Fruit fly (Drosophila melanogaster) whole organism, embryonic: Measurements from ENCODE around the gene Gart.

ENCODE experiments used
- Ada2b ChIP-seq: fragments of 200-800 bp; sonication (Bioruptor generic); IDR thresholded peaks from 2 replicates; pipeline ENCODE4 v1.3.6; 2022; ENCODE audit warnings: missing biosample characterization, missing genetic modification characterization
- Atf-2 ChIP-seq: fragments of 200-800 bp; sonication (Bioruptor generic); optimal IDR thresholded peaks from 2 replicates; lab custom pipeline; 2016; ENCODE audit warnings: missing biosample characterization, missing genetic modification characterization
- Awh ChIP-seq: fragments of 200-800 bp; sonication (Bioruptor generic); IDR thresholded peaks from 2 replicates; pipeline ENCODE4, ENCODE4 v1.3.6; 2022; ENCODE audit warnings: missing biosample characterization, missing genetic modification characterization
- CG10209 ChIP-seq: fragments of 200-800 bp; sonication (Bioruptor generic); optimal IDR thresholded peaks from 3 replicates; lab custom pipeline; 2017; ENCODE audit warnings: missing biosample characterization, mild to moderate bottlenecking, missing genetic modification characterization, missing genetic modification reagents
- CG10366 ChIP-seq: fragments of 200-800 bp; sonication (Bioruptor generic); IDR thresholded peaks from 2 replicates; pipeline ENCODE4 v1.3.6; 2022; ENCODE audit warnings: missing biosample characterization, missing genetic modification characterization
- CG12219 ChIP-seq: fragments of 200-800 bp; sonication (Bioruptor generic); optimal IDR thresholded peaks from 3 replicates; lab custom pipeline; 2018; ENCODE audit warnings: missing biosample characterization, mild to moderate bottlenecking, missing genetic modification characterization
- CG1233 ChIP-seq: fragments of 200-800 bp; sonication (Bioruptor generic); optimal IDR thresholded peaks from 4 replicates; lab custom pipeline; 2018; ENCODE audit warnings: missing biosample characterization, mild to moderate bottlenecking, missing genetic modification characterization
- CG12744 ChIP-seq: fragments of 200-800 bp; sonication (Bioruptor generic); optimal IDR thresholded peaks from 2 replicates; lab custom pipeline; 2016; ENCODE audit warnings: missing biosample characterization, missing genetic modification characterization
- CG12942 ChIP-seq: fragments of 200-800 bp; sonication (Bioruptor generic); optimal IDR thresholded peaks from 3 replicates; lab custom pipeline; 2016; ENCODE audit warnings: missing biosample characterization, missing genetic modification characterization
- CG13123 ChIP-seq: fragments of 200-800 bp; sonication (Bioruptor generic); optimal IDR thresholded peaks from 2 replicates; lab custom pipeline; 2016; ENCODE audit warnings: missing biosample characterization, missing genetic modification characterization
- CG13624 ChIP-seq: fragments of 200-800 bp; sonication (Bioruptor generic); optimal IDR thresholded peaks from 2 replicates; lab custom pipeline; 2016; ENCODE audit warnings: missing biosample characterization, missing genetic modification characterization
- CG1602 ChIP-seq: fragments of 200-800 bp; sonication (Bioruptor generic); optimal IDR thresholded peaks from 3 replicates; lab custom pipeline; 2016; ENCODE audit warnings: missing biosample characterization, missing genetic modification characterization
- CG17186 ChIP-seq: fragments of 200-800 bp; sonication (Bioruptor generic); optimal IDR thresholded peaks from 3 replicates; lab custom pipeline; 2017; ENCODE audit warnings: missing biosample characterization, missing genetic modification reagents, missing genetic modification characterization
- CG18599 ChIP-seq: fragments of 200-800 bp; sonication (Bioruptor generic); optimal IDR thresholded peaks from 3 replicates; lab custom pipeline; 2017; ENCODE audit warnings: missing biosample characterization, missing genetic modification characterization, mild to moderate bottlenecking, moderate library complexity, missing genetic modification reagents
- CG2116 ChIP-seq: fragments of 200-800 bp; sonication (Bioruptor generic); optimal IDR thresholded peaks from 3 replicates; lab custom pipeline; 2018; ENCODE audit warnings: missing biosample characterization, mild to moderate bottlenecking, missing genetic modification characterization
- CG2678 ChIP-seq: fragments of 200-800 bp; sonication (Bioruptor generic); optimal IDR thresholded peaks from 3 replicates; lab custom pipeline; 2019; ENCODE audit warnings: missing biosample characterization, mild to moderate bottlenecking, missing genetic modification characterization, moderate library complexity
- CG4730 ChIP-seq: fragments of 200-800 bp; sonication (Bioruptor generic); IDR thresholded peaks from 2 replicates; pipeline ENCODE4 v1.3.6; 2022; ENCODE audit warnings: missing biosample characterization, missing genetic modification characterization
- CG6683 ChIP-seq: fragments of 200-800 bp; sonication (Bioruptor generic); optimal IDR thresholded peaks from 2 replicates; lab custom pipeline; 2017; ENCODE audit warnings: missing biosample characterization, mild to moderate bottlenecking, missing genetic modification characterization, missing genetic modification reagents
- CG7745 ChIP-seq: fragments of 200-800 bp; sonication (Bioruptor generic); optimal IDR thresholded peaks from 2 replicates; lab custom pipeline; 2018; ENCODE audit warnings: missing biosample characterization, mild to moderate bottlenecking, missing genetic modification characterization, moderate library complexity
- CG8924 ChIP-seq: fragments of 200-800 bp; optimal IDR thresholded peaks from 3 replicates; lab custom pipeline; 2019; ENCODE audit warnings: missing biosample characterization, mild to moderate bottlenecking, missing genetic modification characterization, moderate library complexity
- CTCF ChIP-seq: fragments of 200-800 bp; sonication (Bioruptor generic); optimal IDR thresholded peaks from 2 replicates; lab custom pipeline; 2017; ENCODE audit warnings: missing biosample characterization, mild to moderate bottlenecking, missing genetic modification characterization, moderate library complexity
- Dbx ChIP-seq: fragments of 200-800 bp; sonication (Bioruptor generic); IDR thresholded peaks from 3 replicates; pipeline ENCODE4 v1.3.6; 2022; ENCODE audit warnings: missing biosample characterization, missing genetic modification characterization
- Dll ChIP-seq: fragments of 200-800 bp; sonication (Bioruptor generic); IDR thresholded peaks from 4 replicates; pipeline ENCODE4 v1.3.6; 2022; ENCODE audit warnings: missing biosample characterization, missing genetic modification characterization; ENCODE audit not compliant: partially characterized antibody
- E2f1 ChIP-seq: fragments of 200-800 bp; sonication (Bioruptor generic); IDR thresholded peaks from 2 replicates; pipeline ENCODE4 v1.3.6; 2022; ENCODE audit warnings: missing biosample characterization, missing genetic modification characterization
- Eip74EF ChIP-seq, 2 experiments: fragments of 200-800 bp in 1 of 2; fragments of >200 bp in 1 of 2; sonication (Bioruptor generic) in 1 of 2; optimal IDR thresholded peaks; 2 replicates each; lab custom pipeline; 2017 to 2019; ENCODE audit warnings: missing biosample characterization in 2 of 2, missing genetic modification characterization in 2 of 2, mild to moderate bottlenecking in 1 of 2, moderate library complexity in 1 of 2
- Ets97D ChIP-seq: fragments of 200-800 bp; sonication (Bioruptor generic); optimal IDR thresholded peaks from 3 replicates; lab custom pipeline; 2016; ENCODE audit warnings: missing biosample characterization, missing genetic modification characterization
- Kr ChIP-seq: fragments of 200-800 bp; sonication (Bioruptor generic); optimal IDR thresholded peaks from 2 replicates; lab custom pipeline; 2017; ENCODE audit warnings: missing biosample characterization, mild to moderate bottlenecking, missing genetic modification characterization
- Oaz ChIP-seq: fragments of 200-800 bp; sonication (Bioruptor generic); IDR thresholded peaks from 2 replicates; pipeline ENCODE4 v1.3.6; 2022; ENCODE audit warnings: missing biosample characterization, missing genetic modification characterization
- Sin3A ChIP-seq: fragments of >200 bp; optimal IDR thresholded peaks from 2 replicates; lab custom pipeline; 2018
- Sry-δ ChIP-seq: fragments of 200-800 bp; sonication (Bioruptor generic); optimal IDR thresholded peaks from 2 replicates; lab custom pipeline; 2016; ENCODE audit warnings: missing biosample characterization, missing genetic modification characterization
- Ssrp ChIP-seq: fragments of 200-800 bp; sonication (Bioruptor generic); optimal IDR thresholded peaks from 2 replicates; lab custom pipeline; 2018; ENCODE audit warnings: missing biosample characterization, mild to moderate bottlenecking, missing genetic modification characterization, moderate library complexity
- Stat92E ChIP-seq, 3 experiments: fragments of >200 bp in 2 of 3; fragments of 200-800 bp in 1 of 3; sonication (Bioruptor generic) in 1 of 3; optimal IDR thresholded peaks; 2 replicates each; lab custom pipeline; 2017 to 2019; ENCODE audit warnings: missing biosample characterization in 3 of 3, missing genetic modification characterization in 3 of 3, mild to moderate bottlenecking in 1 of 3, moderate library complexity in 1 of 3
- az2 ChIP-seq: fragments of 200-800 bp; sonication (Bioruptor generic); optimal IDR thresholded peaks from 3 replicates; lab custom pipeline; 2016; ENCODE audit warnings: missing biosample characterization, missing genetic modification characterization
- bsh ChIP-seq, 2 experiments: fragments of 200-800 bp; sonication (Bioruptor generic); optimal IDR thresholded peaks; 2 replicates each; lab custom pipeline; 2017 to 2018; ENCODE audit warnings: mild to moderate bottlenecking in 2 of 2, missing biosample characterization in 2 of 2, missing genetic modification characterization in 2 of 2, moderate library complexity in 1 of 2
- dimm ChIP-seq: fragments of 200-800 bp; sonication (Bioruptor generic); IDR thresholded peaks from 2 replicates; pipeline ENCODE4 v1.3.6; 2022; ENCODE audit warnings: missing biosample characterization, missing genetic modification characterization
- disco-r ChIP-seq: fragments of 200-800 bp; sonication (Bioruptor generic); optimal IDR thresholded peaks from 2 replicates; lab custom pipeline; 2016; ENCODE audit warnings: missing biosample characterization, missing genetic modification characterization
- gcm2 ChIP-seq: fragments of 200-800 bp; sonication (Bioruptor generic); optimal IDR thresholded peaks from 2 replicates; lab custom pipeline; 2016; ENCODE audit warnings: missing biosample characterization, missing genetic modification characterization
- gem ChIP-seq: fragments of 200-800 bp; sonication (Bioruptor generic); optimal IDR thresholded peaks from 2 replicates; lab custom pipeline; 2019; ENCODE audit warnings: missing biosample characterization, mild to moderate bottlenecking, missing genetic modification characterization, moderate library complexity
- her ChIP-seq: fragments of 200-800 bp; sonication (Bioruptor generic); optimal IDR thresholded peaks from 2 replicates; lab custom pipeline; 2016; ENCODE audit warnings: missing biosample characterization, missing genetic modification characterization
- inv ChIP-seq: fragments of 200-800 bp; sonication (Bioruptor generic); IDR thresholded peaks from 2 replicates; pipeline ENCODE4 v1.3.6; 2022; ENCODE audit warnings: missing biosample characterization, missing genetic modification characterization; ENCODE audit not compliant: partially characterized antibody
- jigr1 ChIP-seq: fragments of 200-800 bp; sonication (Bioruptor generic); IDR thresholded peaks from 3 replicates; pipeline ENCODE4 v1.3.6; 2022; ENCODE audit warnings: missing biosample characterization, missing genetic modification characterization
- klu ChIP-seq: fragments of 200-800 bp; sonication (Bioruptor generic); IDR thresholded peaks from 2 replicates; pipeline ENCODE4 v1.3.6; 2022; ENCODE audit warnings: missing biosample characterization, missing genetic modification characterization
- maf-S ChIP-seq: fragments of 200-800 bp; sonication (Bioruptor generic); optimal IDR thresholded peaks from 2 replicates; lab custom pipeline; 2016; ENCODE audit warnings: missing biosample characterization, missing genetic modification characterization
- odd ChIP-seq: fragments of 200-800 bp; sonication (Bioruptor generic); optimal IDR thresholded peaks from 2 replicates; lab custom pipeline; 2017; ENCODE audit warnings: missing biosample characterization, mild to moderate bottlenecking, missing genetic modification characterization
- onecut ChIP-seq: fragments of 200-800 bp; sonication (Bioruptor generic); IDR thresholded peaks from 2 replicates; pipeline ENCODE4 v1.3.6; 2022; ENCODE audit warnings: missing biosample characterization, missing genetic modification characterization
- prd ChIP-seq, 3 experiments: fragments of >200 bp in 2 of 3; fragments of 200-800 bp in 1 of 3; sonication (Bioruptor generic) in 1 of 3; optimal IDR thresholded peaks in 2 of 3; IDR thresholded peaks in 1 of 3; 2 replicates in 2 of 3; 3 replicates in 1 of 3; pipeline versions ENCODE4 v1.3.6 to Lab custom; 2017 to 2022; ENCODE audit warnings: missing biosample characterization in 1 of 3, missing genetic modification characterization in 1 of 3
- sima ChIP-seq: fragments of 200-800 bp; sonication (Bioruptor generic); optimal IDR thresholded peaks from 2 replicates; lab custom pipeline; 2016; ENCODE audit warnings: missing biosample characterization, missing genetic modification characterization
- sob ChIP-seq: fragments of 200-800 bp; sonication (Bioruptor generic); IDR thresholded peaks from 2 replicates; pipeline ENCODE4 v1.3.6; 2022; ENCODE audit warnings: missing biosample characterization, missing genetic modification characterization
- ttk ChIP-seq: fragments of 200-800 bp; sonication (Bioruptor generic); IDR thresholded peaks from 2 replicates; pipeline ENCODE4 v2.1.2; 2022; ENCODE audit warnings: missing biosample characterization, missing genetic modification characterization
- vfl ChIP-seq: fragments of 200-800 bp; sonication (Bioruptor generic); optimal IDR thresholded peaks from 2 replicates; lab custom pipeline; 2016; ENCODE audit warnings: missing biosample characterization, missing genetic modification characterization
- yki ChIP-seq: fragments of >200 bp; optimal IDR thresholded peaks from 3 replicates; lab custom pipeline; 2018

Gene Gart

DNA sequence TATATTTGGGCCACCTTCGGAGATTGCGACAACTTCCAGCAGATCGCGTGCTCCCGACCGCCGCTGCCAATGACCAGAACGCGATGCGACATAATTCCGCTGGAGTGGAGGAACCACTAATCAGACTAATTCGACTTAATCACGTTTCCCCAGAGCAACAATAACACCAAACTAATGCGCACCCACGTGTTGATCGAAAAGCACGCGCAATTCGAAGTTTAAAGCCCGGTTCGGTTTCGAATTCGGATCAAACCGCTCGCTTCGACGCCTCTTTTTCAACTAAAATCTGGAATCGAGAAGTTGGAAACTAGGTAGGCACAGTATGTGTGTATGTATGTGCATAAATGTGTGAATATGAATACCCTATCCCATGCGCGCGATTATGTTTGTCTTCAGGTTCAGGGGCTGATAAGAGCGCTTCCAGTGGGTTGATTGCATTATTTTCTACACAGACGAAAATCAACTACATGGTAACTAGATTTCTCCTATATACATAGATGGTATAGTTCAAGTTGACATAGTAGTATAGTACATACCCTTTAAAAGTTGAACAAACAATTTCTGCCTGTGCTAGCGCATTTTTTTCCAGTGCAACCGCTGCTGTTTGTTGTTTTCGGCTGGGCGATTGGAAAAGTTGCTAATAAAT is at the start of gene Gart:
Gene Gart, minus strand, starts transcription at position 285 of the 646 bp plus-strand sequence.
- TF ChIP-seq Stat92E (GFP tag; optimal IDR thresholded peaks at IDR 0.05; lab: Kevin White, UChicago), result no peak
- TF ChIP-seq CG13123 (GFP tag; lab: Kevin White, UChicago), result no peak
- no peak for TF ChIP-seq CG1233
- TF ChIP-seq dimm, result no peak
- peak; percentile 47 for TF ChIP-seq vfl (GFP tag; lab: Kevin White, UChicago)
- TF ChIP-seq CTCF (GFP tag; lab: Kevin White, UChicago), result no peak
- no peak for TF ChIP-seq CG18599 (GFP tag; lab: Kevin White, UChicago)
- TF ChIP-seq Ada2b (GFP tag; lab: Robert Waterston, UW), result peak; percentile 61
- peak; percentile 7 for TF ChIP-seq Atf-2
- peak; percentile 67 for TF ChIP-seq CG10209 (GFP tag; lab: Kevin White, UChicago)
- TF ChIP-seq maf-S, result peak; percentile 76
- no peak for TF ChIP-seq yki (lab: Kevin White, UChicago)
- TF ChIP-seq bsh (GFP tag; optimal IDR thresholded peaks at IDR 0.05; lab: Kevin White, UChicago), result peak in 1 of 2 experiments; percentile 82
- peak; percentile 57 for TF ChIP-seq az2 (GFP tag; lab: Kevin White, UChicago)
- TF ChIP-seq CG12942 (GFP tag; lab: Kevin White, UChicago), result peak; percentile 42
- no peak for TF ChIP-seq jigr1 (GFP tag; lab: Robert Waterston, UW)
- peak; percentile 36 for TF ChIP-seq Ssrp (tag; lab: Kevin White, UChicago)
- TF ChIP-seq Eip74EF (GFP tag; optimal IDR thresholded peaks at IDR 0.05; lab: Kevin White, UChicago), result peak in 1 of 2 experiments; percentile 55
- no peak for TF ChIP-seq Oaz (GFP tag; lab: Robert Waterston, UW)
- TF ChIP-seq Sry-δ (GFP tag; lab: Kevin White, UChicago), result peak; percentile 23
- TF ChIP-seq her (GFP tag; lab: Kevin White, UChicago), result peak; percentile 68
- TF ChIP-seq ttk (GFP tag; lab: Robert Waterston, UW), result peak; percentile 58; the same call in 1 of the 2 replicates
- TF ChIP-seq inv (GFP tag; lab: Robert Waterston, UW), result no peak
- TF ChIP-seq CG1602 (GFP tag; lab: Kevin White, UChicago), result peak; percentile 37
- TF ChIP-seq Ets97D (GFP tag; lab: Kevin White, UChicago), result peak; percentile 18
- no peak for TF ChIP-seq Dll
- TF ChIP-seq E2f1, result no peak
- peak; percentile 46 for TF ChIP-seq CG12219 (GFP tag; lab: Kevin White, UChicago)
- no peak for TF ChIP-seq Kr (GFP tag; lab: Kevin White, UChicago)
- no peak for TF ChIP-seq Sin3A
- TF ChIP-seq onecut (GFP tag; lab: Robert Waterston, UW), result no peak; the same call in 1 of the 2 replicates
- TF ChIP-seq CG7745, result no peak
- TF ChIP-seq CG10366 (GFP tag; lab: Robert Waterston, UW), result peak; percentile 62; the same call in 1 of the 2 replicates
- TF ChIP-seq sima (GFP tag; lab: Kevin White, UChicago), result no peak
- no peak for TF ChIP-seq prd (optimal IDR thresholded peaks at IDR 0.05; lab: Kevin White, UChicago)
- no peak for TF ChIP-seq prd (GFP tag; IDR thresholded peaks at IDR 0.05; lab: Robert Waterston, UW)
- TF ChIP-seq klu (GFP tag; lab: Robert Waterston, UW), result no peak
- TF ChIP-seq CG12744 (GFP tag; lab: Kevin White, UChicago), result peak; percentile 57
- peak; percentile 51 for TF ChIP-seq sob
- no peak for TF ChIP-seq gcm2
- peak; percentile 84 for TF ChIP-seq gem
- TF ChIP-seq CG6683 (GFP tag; lab: Kevin White, UChicago), result no peak
- peak; percentile 72 for TF ChIP-seq CG13624
- TF ChIP-seq CG4730 (GFP tag; lab: Robert Waterston, UW), result no peak
- TF ChIP-seq Dbx (GFP tag; lab: Robert Waterston, UW), result peak; percentile 63; the same call in 2 of the 3 replicates
- peak; percentile 80 for TF ChIP-seq CG8924
- TF ChIP-seq CG17186, result no peak
- peak; percentile 10 for TF ChIP-seq CG2116
- TF ChIP-seq odd (GFP tag; lab: Kevin White, UChicago), result peak; percentile 59
- no peak for TF ChIP-seq CG2678 (tag; lab: Kevin White, UChicago)
- peak; percentile 52 for TF ChIP-seq disco-r (GFP tag; lab: Kevin White, UChicago)
- TF ChIP-seq Awh (GFP tag; lab: Robert Waterston, UW), result no peak
